Worm (Caenorhabditis elegans): ENCODE measurements around the gene wee-1.3.
"Not testable (repeated sequence)": the region's sequence is repeated elsewhere in the genome, so short reads cannot be mapped to it uniquely, and the experiment has no call there.

wee-1.3 gene

DNA sequence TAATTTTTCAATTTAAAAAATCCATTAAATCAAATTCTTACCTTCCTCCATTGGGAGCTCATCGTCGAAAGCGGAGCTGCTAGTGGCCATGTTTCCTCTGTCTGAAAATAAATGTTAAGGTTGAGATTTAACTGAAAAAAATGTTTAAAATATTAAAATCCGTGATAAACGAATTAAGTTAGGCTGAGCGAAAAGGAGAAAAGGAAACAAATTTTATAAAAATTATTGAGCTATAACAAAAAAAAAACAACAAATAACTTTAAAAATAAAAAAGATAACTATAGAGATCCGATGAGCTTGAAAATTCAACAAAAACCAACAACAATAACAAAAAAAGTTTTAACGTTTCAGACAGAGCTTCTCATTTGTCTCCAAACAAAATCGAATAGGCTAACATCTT lies 26.5 kb upstream of the wee-1.3 start, which contains the start of gene pno-1:
Gene pno-1, minus strand, starts transcription at position 101 of the 400 bp plus-strand sequence.
- no peak for TF ChIP-seq unc-62 (GFP tag; optimal IDR thresholded peaks at IDR 0.05)
- TF ChIP-seq tbx-8 (GFP tag; optimal IDR thresholded peaks at IDR 0.05), result no peak
- TF ChIP-seq snpc-4 (tag; optimal IDR thresholded peaks at IDR 0.05), result no peak
- no peak for TF ChIP-seq sem-2 (GFP tag; optimal IDR thresholded peaks at IDR 0.05)
- no peak for TF ChIP-seq elt-1 (tag; optimal IDR thresholded peaks at IDR 0.05; ENCODE audit: borderline replicate concordance, insufficient read depth)
- no peak for TF ChIP-seq nhr-28 (tag; optimal IDR thresholded peaks at IDR 0.05)
- TF ChIP-seq mab-5 (tag; optimal IDR thresholded peaks at IDR 0.05), result no peak
- no peak for TF ChIP-seq ztf-11 (tag; optimal IDR thresholded peaks at IDR 0.05)
- TF ChIP-seq unc-39 (tag; optimal IDR thresholded peaks at IDR 0.05), result no peak
- no peak for TF ChIP-seq unc-120 (tag; optimal IDR thresholded peaks at IDR 0.05; ENCODE audit: poor library complexity, severe bottlenecking)
- TF ChIP-seq mls-2 (tag; optimal IDR thresholded peaks at IDR 0.05), result no peak
- no peak for TF ChIP-seq flh-1 (GFP tag; optimal IDR thresholded peaks at IDR 0.05)
- TF ChIP-seq elt-3 (tag; optimal IDR thresholded peaks at IDR 0.05), result no peak

DNA sequence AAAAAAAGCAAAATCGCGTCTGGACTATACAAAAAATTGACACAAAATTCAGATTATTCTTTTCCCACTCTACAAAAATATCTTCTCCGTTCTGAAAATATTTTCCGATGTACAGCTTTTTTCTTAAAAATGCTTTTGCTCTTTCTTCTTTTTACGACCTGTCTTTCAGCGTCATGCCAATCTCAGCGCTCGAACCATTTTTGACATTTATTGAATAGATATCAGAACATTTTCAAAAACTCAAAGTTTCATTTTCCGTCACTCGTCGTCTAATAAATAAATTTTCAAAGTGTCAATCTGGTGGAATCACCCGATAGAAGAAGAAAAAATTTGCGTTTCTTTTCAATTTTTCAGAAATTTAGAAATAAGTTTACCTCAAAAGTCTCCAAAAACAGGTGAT lies 25.1 kb upstream of the wee-1.3 start:
- TF ChIP-seq M03D4.4 (tag; optimal IDR thresholded peaks at IDR 0.05), result no peak
- no peak for TF ChIP-seq drap-1 (GFP tag; optimal IDR thresholded peaks at IDR 0.05)
- no peak for TF ChIP-seq ceh-39 (tag; optimal IDR thresholded peaks at IDR 0.05)
- TF ChIP-seq nhr-76 (tag; optimal IDR thresholded peaks at IDR 0.05), result no peak
- no peak for TF ChIP-seq nhr-2 (tag; optimal IDR thresholded peaks at IDR 0.05)
- TF ChIP-seq ztf-11 (tag; optimal IDR thresholded peaks at IDR 0.05), result no peak
- TF ChIP-seq mls-2 (tag; optimal IDR thresholded peaks at IDR 0.05), result no peak
- TF ChIP-seq nhr-28 (tag; optimal IDR thresholded peaks at IDR 0.05), result no peak
- TF ChIP-seq unc-39 (tag; optimal IDR thresholded peaks at IDR 0.05), result no peak
- TF ChIP-seq nhr-12 (tag; optimal IDR thresholded peaks at IDR 0.05), result no peak
- TF ChIP-seq sem-2 (GFP tag; optimal IDR thresholded peaks at IDR 0.05), result no peak

DNA sequence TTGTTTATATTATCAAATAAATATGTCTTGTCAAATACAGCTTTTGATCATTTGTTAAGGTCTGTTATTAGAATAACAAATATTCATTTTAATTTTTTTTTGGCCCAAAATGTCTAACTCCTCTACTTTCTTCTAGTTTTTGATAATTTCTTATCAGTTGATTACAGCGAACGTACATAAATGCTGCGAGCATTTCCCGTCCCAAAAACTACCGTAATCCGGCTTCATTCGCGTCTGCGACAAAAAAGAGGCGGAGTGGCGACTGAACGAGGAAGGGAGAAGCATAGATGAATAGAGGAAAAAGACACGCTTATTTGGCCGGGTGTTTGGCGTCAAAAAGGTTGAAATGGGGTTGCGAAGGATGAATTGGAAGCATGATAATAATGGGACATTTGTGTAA lies 24.3 kb upstream of the wee-1.3 start:
- TF ChIP-seq zip-8 (tag; optimal IDR thresholded peaks at IDR 0.05) (no peak), M03D4.4 (tag; optimal IDR thresholded peaks at IDR 0.05) (no peak), lsy-2 (tag; optimal IDR thresholded peaks at IDR 0.05) (no peak), sptf-1 (tag; optimal IDR thresholded peaks at IDR 0.05) (no peak), lin-13 (tag; optimal IDR thresholded peaks at IDR 0.05) (no peak), ceh-43 (GFP tag; optimal IDR thresholded peaks at IDR 0.05) (no peak), blmp-1 (tag; optimal IDR thresholded peaks at IDR 0.05) (no peak), mls-2 (tag; optimal IDR thresholded peaks at IDR 0.05) (no peak), ces-1 (GFP tag; optimal IDR thresholded peaks at IDR 0.05) (no peak), nhr-237 (tag; optimal IDR thresholded peaks at IDR 0.05) (no peak), sem-2 (GFP tag; optimal IDR thresholded peaks at IDR 0.05) (no peak), hlh-1 (tag; optimal IDR thresholded peaks at IDR 0.05) (no peak), snpc-4 (tag; optimal IDR thresholded peaks at IDR 0.05) (no peak), mab-5 (tag; optimal IDR thresholded peaks at IDR 0.05) (no peak)

DNA sequence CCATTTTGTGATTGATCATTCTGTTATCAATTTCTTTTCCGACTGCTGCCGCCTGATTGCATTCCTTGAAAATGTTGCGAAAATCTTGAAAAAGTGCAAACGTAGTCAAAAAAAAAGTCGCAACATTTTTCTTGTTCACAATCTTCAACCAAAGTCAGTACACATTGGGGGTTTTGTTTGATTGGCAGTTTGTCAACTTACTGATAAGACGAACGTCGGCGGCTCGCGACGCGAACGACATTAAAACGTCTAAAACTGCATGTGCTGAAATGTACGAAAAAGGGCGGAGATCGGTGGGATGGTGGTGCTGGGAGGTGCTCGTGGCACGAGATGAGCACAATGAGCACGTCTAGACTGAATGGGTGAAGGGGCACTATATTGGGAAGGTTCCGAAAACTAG lies 22.6 kb upstream of the wee-1.3 start:
- TF ChIP-seq elt-3 (tag; optimal IDR thresholded peaks at IDR 0.05) (no peak), ceh-39 (tag; optimal IDR thresholded peaks at IDR 0.05) (no peak), pha-4 (tag; optimal IDR thresholded peaks at IDR 0.05) (no peak)

DNA sequence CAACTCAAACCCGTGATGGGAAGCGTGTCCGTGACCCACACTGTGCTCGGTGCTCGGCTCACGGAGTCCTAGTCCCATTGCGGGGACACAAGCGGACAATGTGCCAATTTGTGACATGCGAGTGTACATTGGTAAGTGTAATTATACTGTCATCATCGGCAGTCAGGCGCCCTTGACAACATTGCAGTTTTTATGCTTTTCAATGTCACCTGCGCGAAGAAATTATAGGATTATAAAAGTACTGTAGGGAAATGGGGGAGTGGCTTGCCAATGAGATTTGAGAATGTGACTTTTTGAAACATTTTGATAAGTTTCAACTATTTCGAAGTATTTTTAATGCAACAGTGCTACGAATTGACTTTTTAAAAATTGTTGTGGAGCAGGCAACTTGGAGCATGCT lies 19.5 kb upstream of the wee-1.3 start:
- TF ChIP-seq lsy-2 (tag; optimal IDR thresholded peaks at IDR 0.05) (peak; percentile 41), ceh-83 (GFP tag; optimal IDR thresholded peaks at IDR 0.05) (peak; percentile 5), snpc-4 (tag; optimal IDR thresholded peaks at IDR 0.05) (no peak)

ce11 chrII:9731810-9732209 lies 15.5 kb upstream of the wee-1.3 start, which contains the start of gene mab-3:
TSS of gene mab-3 (plus strand) at chrII:9732137.
- not testable (repeated sequence) for TF ChIP-seq sptf-1 (tag; optimal IDR thresholded peaks at IDR 0.05); flh-1 (GFP tag; optimal IDR thresholded peaks at IDR 0.05); ceh-83 (GFP tag; optimal IDR thresholded peaks at IDR 0.05)

Measured in whole organism, mixed stage, embryonic.